Fruit fly (Drosophila melanogaster): ENCODE data around the gene CG7692.

dm6 chr3L:17357431-17357830 lies 5.8 kb downstream of the CG7692 start:
- TF ChIP-seq CrebB (tag; optimal IDR thresholded peaks at IDR 0.05) (no peak), kay (GFP tag; optimal IDR thresholded peaks at IDR 0.05) (no peak), bowl (GFP tag; IDR thresholded peaks at IDR 0.05) (no peak), CG13894 (tag; optimal IDR thresholded peaks at IDR 0.05) (no peak), zfh1 (GFP tag; IDR thresholded peaks at IDR 0.05) (no peak), CG33557 (GFP tag; optimal IDR thresholded peaks at IDR 0.05) (no peak), nerfin-1 (tag; optimal IDR thresholded peaks at IDR 0.05) (no peak), Ada2b (GFP tag; IDR thresholded peaks at IDR 0.05) (no peak), B-H1 (GFP tag; IDR thresholded peaks at IDR 0.05) (no peak), ara (GFP tag; IDR thresholded peaks at IDR 0.05) (no peak), twi (tag; optimal IDR thresholded peaks at IDR 0.05) (no peak)

Measured in whole organism, embryonic.